Fruit fly (Drosophila melanogaster): Measurements from ENCODE around the gene Acbp6.
A peak's percentile ranks its signal among the peaks of the same experiment; 100 is the strongest.

- TF ChIP-seq EcR (GFP tag; optimal IDR thresholded peaks at IDR 0.05) (peak in 1 of 2 experiments; percentile 4), CG8478 (optimal IDR thresholded peaks at IDR 0.05) (no peak)
These were observed 15.7 kb upstream of the Acbp6 start for dm6 chr3L:7113010-7113409.
